Fruit fly (Drosophila melanogaster): ENCODE results near the gene fz3.

dm6 chrX:772305-772986 is 2.7 kb downstream of the fz3 start:
- no peak for TF ChIP-seq CG12768 (GFP tag; optimal IDR thresholded peaks at IDR 0.05)
- no peak for TF ChIP-seq CG5204 (GFP tag; optimal IDR thresholded peaks at IDR 0.05)
- no peak for TF ChIP-seq tj (GFP tag; optimal IDR thresholded peaks at IDR 0.05)
- TF ChIP-seq CG7045 (GFP tag; optimal IDR thresholded peaks at IDR 0.05): no peak
- TF ChIP-seq CG11617 (GFP tag; optimal IDR thresholded peaks at IDR 0.05): no peak
